Fruit fly (Drosophila melanogaster) whole organism, embryonic: Measurements from ENCODE around the gene CG10298.
A peak's percentile ranks its signal among the peaks of the same experiment; 100 is the strongest.

Source experiments
- Atf-2 ChIP-seq: fragments of 200-800 bp; sonication (Bioruptor generic); optimal IDR thresholded peaks from 2 replicates; lab custom pipeline; 2016; ENCODE audit warnings: missing biosample characterization, missing genetic modification characterization
- BtbVII ChIP-seq: fragments of 200-800 bp; sonication (Bioruptor generic); optimal IDR thresholded peaks from 3 replicates; lab custom pipeline; 2017; ENCODE audit warnings: missing biosample characterization, mild to moderate bottlenecking, missing genetic modification characterization
- CG10267 ChIP-seq: fragments of 200-800 bp; sonication (Bioruptor generic); optimal IDR thresholded peaks from 2 replicates; lab custom pipeline; 2018; ENCODE audit warnings: missing biosample characterization, mild to moderate bottlenecking, missing genetic modification characterization, moderate library complexity
- CG11247 ChIP-seq: fragments of 200-800 bp; sonication (Bioruptor generic); IDR thresholded peaks from 2 replicates; pipeline ENCODE4 v1.3.6; 2022; ENCODE audit warnings: missing biosample characterization, missing genetic modification characterization
- CG12219 ChIP-seq: fragments of 200-800 bp; sonication (Bioruptor generic); optimal IDR thresholded peaks from 3 replicates; lab custom pipeline; 2018; ENCODE audit warnings: missing biosample characterization, mild to moderate bottlenecking, missing genetic modification characterization
- CG1233 ChIP-seq: fragments of 200-800 bp; sonication (Bioruptor generic); optimal IDR thresholded peaks from 4 replicates; lab custom pipeline; 2018; ENCODE audit warnings: missing biosample characterization, mild to moderate bottlenecking, missing genetic modification characterization
- CG12769 ChIP-seq: fragments of 200-800 bp; sonication (Bioruptor generic); optimal IDR thresholded peaks from 2 replicates; lab custom pipeline; 2019; ENCODE audit warnings: missing biosample characterization, mild to moderate bottlenecking, missing genetic modification characterization, moderate library complexity
- CG13424 ChIP-seq: fragments of 200-800 bp; sonication (Bioruptor generic); optimal IDR thresholded peaks from 2 replicates; lab custom pipeline; 2019; ENCODE audit warnings: missing biosample characterization, mild to moderate bottlenecking, missing genetic modification characterization, moderate library complexity
- CG16813 ChIP-seq: fragments of 200-800 bp; sonication (Bioruptor generic); IDR thresholded peaks from 3 replicates; pipeline ENCODE4 v1.3.6; 2022; ENCODE audit warnings: missing biosample characterization, missing genetic modification characterization; ENCODE audit not compliant: partially characterized antibody
- CG17186 ChIP-seq: fragments of 200-800 bp; sonication (Bioruptor generic); optimal IDR thresholded peaks from 3 replicates; lab custom pipeline; 2017; ENCODE audit warnings: missing biosample characterization, missing genetic modification reagents, missing genetic modification characterization
- CG17328 ChIP-seq: fragments of 200-800 bp; sonication (Bioruptor generic); IDR thresholded peaks from 2 replicates; pipeline ENCODE4 v1.3.6; 2022; ENCODE audit warnings: missing biosample characterization, missing genetic modification characterization
- CG17385 ChIP-seq: fragments of 200-800 bp; sonication (Bioruptor generic); optimal IDR thresholded peaks from 3 replicates; lab custom pipeline; 2018; ENCODE audit warnings: missing biosample characterization, mild to moderate bottlenecking, missing genetic modification characterization
- CG2712 ChIP-seq: fragments of 200-800 bp; optimal IDR thresholded peaks from 3 replicates; lab custom pipeline; 2019; ENCODE audit warnings: missing biosample characterization, mild to moderate bottlenecking, missing genetic modification characterization, moderate library complexity
- CG30431 ChIP-seq: fragments of 200-800 bp; sonication (Bioruptor generic); optimal IDR thresholded peaks from 2 replicates; lab custom pipeline; 2017; ENCODE audit warnings: missing biosample characterization, missing genetic modification characterization
- CG4282 ChIP-seq: fragments of 200-800 bp; sonication (Bioruptor generic); optimal IDR thresholded peaks from 2 replicates; lab custom pipeline; 2016; ENCODE audit warnings: missing biosample characterization, missing genetic modification characterization
- CG4360 ChIP-seq: fragments of 200-800 bp; sonication (Bioruptor generic); IDR thresholded peaks from 2 replicates; pipeline ENCODE4 v1.3.6; 2022; ENCODE audit warnings: missing biosample characterization, missing genetic modification characterization
- CG4404 ChIP-seq: fragments of 200-800 bp; sonication (Bioruptor generic); IDR thresholded peaks from 2 replicates; pipeline ENCODE4 v1.3.6; 2022; ENCODE audit warnings: missing biosample characterization, missing genetic modification characterization
- CG4617 ChIP-seq: fragments of 200-800 bp; sonication (Bioruptor generic); optimal IDR thresholded peaks from 3 replicates; lab custom pipeline; 2016; ENCODE audit warnings: missing biosample characterization, missing genetic modification characterization, borderline replicate concordance
- CG4730 ChIP-seq: fragments of 200-800 bp; sonication (Bioruptor generic); IDR thresholded peaks from 2 replicates; pipeline ENCODE4 v1.3.6; 2022; ENCODE audit warnings: missing biosample characterization, missing genetic modification characterization
- CG4854 ChIP-seq: fragments of 200-800 bp; sonication (Bioruptor generic); optimal IDR thresholded peaks from 2 replicates; lab custom pipeline; 2016; ENCODE audit warnings: missing biosample characterization, missing genetic modification characterization, inconsistent platforms
- CG7372 ChIP-seq: fragments of 200-800 bp; sonication (Bioruptor generic); IDR thresholded peaks from 2 replicates; pipeline ENCODE4 v1.3.6; 2022; ENCODE audit warnings: missing biosample characterization, missing genetic modification characterization
- CG7839 ChIP-seq: fragments of 200-800 bp; sonication (Bioruptor generic); optimal IDR thresholded peaks from 3 replicates; lab custom pipeline; 2018; ENCODE audit warnings: missing biosample characterization, mild to moderate bottlenecking, missing genetic modification characterization, moderate library complexity
- CG7928 ChIP-seq: fragments of 200-800 bp; sonication (Bioruptor generic); optimal IDR thresholded peaks from 2 replicates; lab custom pipeline; 2017; ENCODE audit warnings: missing biosample characterization, mild to moderate bottlenecking, missing genetic modification characterization
- CoRest ChIP-seq: fragments of 200-800 bp; sonication (Bioruptor generic); optimal IDR thresholded peaks from 3 replicates; lab custom pipeline; 2018; ENCODE audit warnings: missing biosample characterization, mild to moderate bottlenecking, missing genetic modification characterization, moderate library complexity
- D ChIP-seq, 2 experiments: fragments of 200-800 bp in 1 of 2; fragments of >200 bp in 1 of 2; sonication (Bioruptor generic) in 1 of 2; optimal IDR thresholded peaks; 2 replicates in 1 of 2; 3 replicates in 1 of 2; lab custom pipeline; 2017; ENCODE audit warnings: mild to moderate bottlenecking in 1 of 2, missing biosample characterization in 1 of 2, missing genetic modification characterization in 1 of 2, missing genetic modification reagents in 1 of 2
- Doc2 ChIP-seq: fragments of 200-800 bp; sonication (Bioruptor generic); IDR thresholded peaks from 2 replicates; pipeline ENCODE4 v1.3.6; 2022; ENCODE audit warnings: missing biosample characterization, missing genetic modification characterization
- HmgZ ChIP-seq: fragments of 200-800 bp; sonication (Bioruptor generic); optimal IDR thresholded peaks from 2 replicates; lab custom pipeline; 2018; ENCODE audit warnings: missing biosample characterization, mild to moderate bottlenecking, missing genetic modification characterization
- Hr78 ChIP-seq, 2 experiments: fragments of 200-800 bp in 1 of 2; fragments of >200 bp in 1 of 2; sonication (Bioruptor generic) in 1 of 2; optimal IDR thresholded peaks; 2 replicates each; lab custom pipeline; 2017 to 2019; ENCODE audit warnings: missing biosample characterization in 2 of 2, missing genetic modification characterization in 2 of 2, mild to moderate bottlenecking in 1 of 2, moderate library complexity in 1 of 2
- Ravus ChIP-seq: fragments of 200-800 bp; sonication (Bioruptor generic); IDR thresholded peaks from 2 replicates; pipeline ENCODE4 v1.3.6; 2022; ENCODE audit warnings: missing biosample characterization, missing genetic modification characterization
- Rfx ChIP-seq: fragments of 200-800 bp; sonication (Bioruptor generic); IDR thresholded peaks from 2 replicates; pipeline ENCODE4 v1.3.6; 2022; ENCODE audit warnings: missing biosample characterization, missing genetic modification characterization
- Rx ChIP-seq: fragments of 200-800 bp; sonication (Bioruptor generic); IDR thresholded peaks from 2 replicates; pipeline ENCODE4 v1.3.6; 2022; ENCODE audit warnings: missing biosample characterization, missing genetic modification characterization
- Sin3A ChIP-seq: fragments of >200 bp; optimal IDR thresholded peaks from 2 replicates; lab custom pipeline; 2018
- bab2 ChIP-seq: fragments of 200-800 bp; sonication (Bioruptor generic); optimal IDR thresholded peaks from 2 replicates; lab custom pipeline; 2016; ENCODE audit warnings: missing biosample characterization, missing genetic modification characterization
- bbx ChIP-seq: fragments of 200-800 bp; sonication (Bioruptor generic); IDR thresholded peaks from 2 replicates; pipeline ENCODE4 v1.3.6; 2022; ENCODE audit warnings: missing biosample characterization, missing genetic modification characterization; ENCODE audit not compliant: partially characterized antibody
- ewg ChIP-seq: fragments of 200-800 bp; sonication (Bioruptor generic); optimal IDR thresholded peaks from 3 replicates; lab custom pipeline; 2017; ENCODE audit warnings: mild to moderate bottlenecking, missing biosample characterization, missing genetic modification reagents, missing genetic modification characterization
- grn ChIP-seq: fragments of 200-800 bp; sonication (Bioruptor generic); optimal IDR thresholded peaks from 3 replicates; lab custom pipeline; 2017; ENCODE audit warnings: missing biosample characterization, missing genetic modification characterization
- gsb-n ChIP-seq: fragments of 200-800 bp; sonication (Bioruptor generic); optimal IDR thresholded peaks from 3 replicates; lab custom pipeline; 2018; ENCODE audit warnings: missing biosample characterization, mild to moderate bottlenecking, missing genetic modification characterization
- kah ChIP-seq: fragments of 200-800 bp; sonication (Bioruptor generic); optimal IDR thresholded peaks from 2 replicates; lab custom pipeline; 2018; ENCODE audit warnings: missing biosample characterization, mild to moderate bottlenecking, missing genetic modification characterization
- lola ChIP-seq, 3 experiments: fragments of >200 bp in 2 of 3; fragments of 200-800 bp in 1 of 3; sonication (Bioruptor generic) in 1 of 3; optimal IDR thresholded peaks; 2 replicates each; lab custom pipeline; 2017 to 2019; ENCODE audit warnings: missing biosample characterization in 3 of 3, missing genetic modification characterization in 3 of 3, mild to moderate bottlenecking in 1 of 3, moderate library complexity in 1 of 3
- luna ChIP-seq: fragments of 200-800 bp; sonication (Bioruptor generic); optimal IDR thresholded peaks from 2 replicates; lab custom pipeline; 2016; ENCODE audit warnings: missing biosample characterization, missing genetic modification characterization
- maf-S ChIP-seq: fragments of 200-800 bp; sonication (Bioruptor generic); optimal IDR thresholded peaks from 2 replicates; lab custom pipeline; 2016; ENCODE audit warnings: missing biosample characterization, missing genetic modification characterization
- onecut ChIP-seq: fragments of 200-800 bp; sonication (Bioruptor generic); IDR thresholded peaks from 2 replicates; pipeline ENCODE4 v1.3.6; 2022; ENCODE audit warnings: missing biosample characterization, missing genetic modification characterization
- peb ChIP-seq: fragments of 200-800 bp; sonication (Bioruptor generic); IDR thresholded peaks from 2 replicates; pipeline ENCODE4 v1.3.6; 2022; ENCODE audit warnings: missing biosample characterization, missing genetic modification characterization
- pfk ChIP-seq: fragments of 200-800 bp; sonication (Bioruptor generic); optimal IDR thresholded peaks from 2 replicates; lab custom pipeline; 2018; ENCODE audit warnings: missing biosample characterization, mild to moderate bottlenecking, missing genetic modification characterization, moderate library complexity
- run ChIP-seq: fragments of 200-800 bp; sonication (Bioruptor generic); optimal IDR thresholded peaks from 3 replicates; lab custom pipeline; 2018; ENCODE audit warnings: missing biosample characterization, mild to moderate bottlenecking, missing genetic modification characterization
- sc ChIP-seq, 3 experiments: fragments of >200 bp in 2 of 3; fragments of 200-800 bp in 1 of 3; sonication (Bioruptor generic) in 1 of 3; optimal IDR thresholded peaks; 2 replicates in 2 of 3; 3 replicates in 1 of 3; lab custom pipeline; 2017; ENCODE audit warnings: mild to moderate bottlenecking in 1 of 3, missing biosample characterization in 1 of 3, missing genetic modification characterization in 1 of 3, missing genetic modification reagents in 1 of 3
- slou ChIP-seq: fragments of 200-800 bp; sonication (Bioruptor generic); optimal IDR thresholded peaks from 3 replicates; lab custom pipeline; 2016; ENCODE audit warnings: missing biosample characterization, missing genetic modification characterization
- so ChIP-seq: fragments of 200-800 bp; sonication (Bioruptor generic); IDR thresholded peaks from 3 replicates; pipeline ENCODE4 v1.3.6; 2022; ENCODE audit warnings: missing biosample characterization, missing genetic modification characterization
- tap ChIP-seq: fragments of 200-800 bp; optimal IDR thresholded peaks from 3 replicates; lab custom pipeline; 2019; ENCODE audit warnings: missing biosample characterization, mild to moderate bottlenecking, missing genetic modification characterization, moderate library complexity
- vvl ChIP-seq: fragments of 200-800 bp; sonication (Bioruptor generic); IDR thresholded peaks from 2 replicates; pipeline ENCODE4 v1.3.6; 2022; ENCODE audit warnings: missing biosample characterization, missing genetic modification characterization
- yki ChIP-seq: fragments of >200 bp; optimal IDR thresholded peaks from 3 replicates; lab custom pipeline; 2018

CG10298 gene

dm6 chr3R:6345814-6346213 lies 3.0 kb downstream of the CG10298 start, which contains the start of the genes SmD2 and CG18048 (continued):
- TF ChIP-seq so (GFP tag; lab: Robert Waterston, UW) = no peak
- no peak for TF ChIP-seq slou
- TF ChIP-seq CG17328 (GFP tag; lab: Robert Waterston, UW) = no peak
- TF ChIP-seq CG12769 (tag; lab: Kevin White, UChicago) = no peak
- no peak for TF ChIP-seq CG4360 (GFP tag; lab: Robert Waterston, UW)
- TF ChIP-seq Hr78 (GFP tag; optimal IDR thresholded peaks at IDR 0.05; lab: Kevin White, UChicago) = no peak
- no peak for TF ChIP-seq vvl
- TF ChIP-seq Ravus (GFP tag; lab: Robert Waterston, UW) = no peak
- no peak for TF ChIP-seq bab2 (GFP tag; lab: Kevin White, UChicago)
- no peak for TF ChIP-seq maf-S (GFP tag; lab: Kevin White, UChicago)
- peak; percentile 32 for TF ChIP-seq CG13424 (tag; lab: Kevin White, UChicago)
- no peak for TF ChIP-seq ewg
- TF ChIP-seq CG7839 = no peak
- TF ChIP-seq pfk (GFP tag; lab: Kevin White, UChicago) = no peak
- TF ChIP-seq CoRest (tag; lab: Kevin White, UChicago) = peak; percentile 59
- no peak for TF ChIP-seq bbx (GFP tag; lab: Robert Waterston, UW)
- no peak for TF ChIP-seq CG30431 (GFP tag; lab: Kevin White, UChicago)
- no peak for TF ChIP-seq CG1233 (GFP tag; lab: Kevin White, UChicago)
- TF ChIP-seq CG16813 (GFP tag; lab: Robert Waterston, UW) = peak; percentile 84
- TF ChIP-seq CG17186 = peak; percentile 67
- TF ChIP-seq sc (optimal IDR thresholded peaks at IDR 0.05; lab: Kevin White, UChicago) = no peak
- no peak for TF ChIP-seq sc (GFP tag; optimal IDR thresholded peaks at IDR 0.05; lab: Kevin White, UChicago)
- TF ChIP-seq gsb-n (tag; lab: Kevin White, UChicago) = no peak
- peak; percentile 79 for TF ChIP-seq CG4617 (GFP tag; lab: Kevin White, UChicago)
- TF ChIP-seq peb (GFP tag; lab: Robert Waterston, UW) = no peak
- peak; percentile 90 for TF ChIP-seq Sin3A (lab: Kevin White, UChicago)
- peak; percentile 93 for TF ChIP-seq CG7928
- TF ChIP-seq onecut (GFP tag; lab: Robert Waterston, UW) = no peak
- TF ChIP-seq CG7372 (GFP tag; lab: Robert Waterston, UW) = no peak
- TF ChIP-seq CG10267 (tag; lab: Kevin White, UChicago) = peak; percentile 66
- TF ChIP-seq BtbVII (GFP tag; lab: Kevin White, UChicago) = no peak
- TF ChIP-seq kah (GFP tag; lab: Kevin White, UChicago) = no peak
- TF ChIP-seq run = no peak
- TF ChIP-seq CG4282 (GFP tag; lab: Kevin White, UChicago) = no peak
- TF ChIP-seq CG2712 = peak; percentile 54
- peak; percentile 18 for TF ChIP-seq CG4854 (GFP tag; lab: Kevin White, UChicago)
- TF ChIP-seq yki (lab: Kevin White, UChicago) = no peak
- TF ChIP-seq Rx = no peak
- TF ChIP-seq D (optimal IDR thresholded peaks at IDR 0.05; lab: Kevin White, UChicago) = no peak
- TF ChIP-seq D (GFP tag; optimal IDR thresholded peaks at IDR 0.05; lab: Kevin White, UChicago) = no peak
- no peak for TF ChIP-seq CG4730 (GFP tag; lab: Robert Waterston, UW)
- no peak for TF ChIP-seq Atf-2
- peak; percentile 52 for TF ChIP-seq HmgZ
- no peak for TF ChIP-seq Doc2 (GFP tag; lab: Robert Waterston, UW)
- TF ChIP-seq CG11247 = no peak
- no peak for TF ChIP-seq Rfx (GFP tag; lab: Robert Waterston, UW)
- TF ChIP-seq tap (tag; lab: Kevin White, UChicago) = no peak
- TF ChIP-seq CG17385 = no peak
- no peak for TF ChIP-seq CG4404 (GFP tag; lab: Robert Waterston, UW)
- TF ChIP-seq luna = no peak
- TF ChIP-seq lola (GFP tag; optimal IDR thresholded peaks at IDR 0.05; lab: Kevin White, UChicago) = peak in 1 of 3 experiments; percentile 10
- no peak for TF ChIP-seq grn (GFP tag; lab: Kevin White, UChicago)
- no peak for TF ChIP-seq CG12219 (GFP tag; lab: Kevin White, UChicago)
